Worm (Caenorhabditis elegans) whole organism, L4/young adult: Measurements from ENCODE around the gene Y110A2AL.2.

Experiments used
- dao-5 ChIP-seq: sonication (generic microtip); optimal IDR thresholded peaks from 2 replicates; lab custom pipeline; 2016; ENCODE audit warnings: missing genotype, missing genetic modification characterization, moderate library complexity, missing compliant biosample characterization
- him-1 ChIP-seq: sonication (generic microtip); optimal IDR thresholded peaks from 2 replicates; lab custom pipeline; 2016; ENCODE audit warnings: missing genotype, missing genetic modification reagents, missing genetic modification characterization, missing compliant biosample characterization

DNA sequence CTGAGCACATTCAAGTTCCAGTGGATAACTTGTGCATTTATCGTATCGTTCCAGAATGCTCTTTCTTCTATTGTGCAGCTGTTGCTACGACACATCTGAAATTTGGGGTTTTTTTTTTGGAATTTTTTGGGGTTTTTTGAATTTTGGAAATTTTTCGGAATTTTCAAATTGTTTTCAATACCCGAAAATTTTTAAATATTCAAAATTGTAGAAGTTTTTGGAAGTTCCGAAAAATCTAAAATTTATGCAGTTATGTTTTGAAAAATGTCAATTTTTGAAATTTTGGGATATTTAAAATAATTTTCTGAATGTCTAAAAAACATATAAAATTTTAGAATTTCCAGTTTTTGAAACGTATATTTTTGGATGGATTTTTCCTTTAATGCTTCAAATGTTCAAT is 4.0 kb downstream of the Y110A2AL.2 start, which contains the start of gene Y110A2AL.10:
- TF ChIP-seq him-1 (tag; lab: Kevin White, UChicago) (no peak), dao-5 (tag; lab: Kevin White, UChicago) (no peak)
